Worm (Caenorhabditis elegans): ENCODE results near the gene zip-2.

Gene zip-2

DNA sequence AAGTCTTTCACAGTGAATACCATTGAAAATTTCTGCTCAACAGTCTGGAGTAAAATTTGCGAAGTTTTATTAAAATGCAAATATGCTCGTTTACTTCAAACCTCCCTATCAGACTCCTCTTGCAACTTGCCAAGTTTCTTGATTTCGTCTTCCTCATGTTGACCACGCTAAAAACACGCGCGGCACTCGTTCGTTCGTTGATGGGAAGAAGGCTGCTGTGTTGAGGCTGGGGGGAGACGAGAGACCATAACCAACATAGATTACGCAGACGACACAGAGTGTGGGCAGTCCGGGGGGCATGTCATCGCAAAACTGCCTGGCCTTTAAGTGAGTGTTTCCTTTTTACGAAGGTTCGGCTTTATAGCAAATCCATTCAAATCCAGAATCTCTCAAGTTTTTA lies 11.2 kb downstream of the zip-2 start (continued):
- TF ChIP-seq dpl-1 (GFP tag; optimal IDR thresholded peaks at IDR 0.05) (peak; percentile 15), Y105C5A.15 (GFP tag; IDR thresholded peaks at IDR 0.05) (no peak), mes-2 (tag; optimal IDR thresholded peaks at IDR 0.05; ENCODE audit: poor library complexity, severe bottlenecking) (peak; percentile 27), aha-1 (tag) (peak; percentile 40), nhr-6 (tag; optimal IDR thresholded peaks at IDR 0.05) (no peak), mdl-1 (tag; optimal IDR thresholded peaks at IDR 0.05) (peak in 1 of 2 experiments; percentile 56), snpc-1.2 (GFP tag; IDR thresholded peaks at IDR 0.05) (no peak), zfp-3 (GFP tag; conservative IDR thresholded peaks at IDR 0.05) (no peak), rbr-2 (tag; optimal IDR thresholded peaks at IDR 0.05) (no peak), ama-1 (optimal IDR thresholded peaks at IDR 0.05) (no peak), sdz-12 (GFP tag; optimal IDR thresholded peaks at IDR 0.05) (no peak), pha-4 (GFP tag; IDR thresholded peaks at IDR 0.05) (no peak), pha-4 (tag; optimal IDR thresholded peaks at IDR 0.05) (no peak), gei-8 (GFP tag; optimal IDR thresholded peaks at IDR 0.05) (no peak), nhr-48 (tag; optimal IDR thresholded peaks at IDR 0.05) (peak; percentile 18), arid-1 (GFP tag; conservative IDR thresholded peaks at IDR 0.05) (no peak), dmd-6 (GFP tag; IDR thresholded peaks at IDR 0.05) (peak; percentile 53), dve-1 (tag; optimal IDR thresholded peaks at IDR 0.05; ENCODE audit: insufficient read depth) (no peak), tra-1 (GFP tag; IDR thresholded peaks at IDR 0.05) (no peak)

DNA sequence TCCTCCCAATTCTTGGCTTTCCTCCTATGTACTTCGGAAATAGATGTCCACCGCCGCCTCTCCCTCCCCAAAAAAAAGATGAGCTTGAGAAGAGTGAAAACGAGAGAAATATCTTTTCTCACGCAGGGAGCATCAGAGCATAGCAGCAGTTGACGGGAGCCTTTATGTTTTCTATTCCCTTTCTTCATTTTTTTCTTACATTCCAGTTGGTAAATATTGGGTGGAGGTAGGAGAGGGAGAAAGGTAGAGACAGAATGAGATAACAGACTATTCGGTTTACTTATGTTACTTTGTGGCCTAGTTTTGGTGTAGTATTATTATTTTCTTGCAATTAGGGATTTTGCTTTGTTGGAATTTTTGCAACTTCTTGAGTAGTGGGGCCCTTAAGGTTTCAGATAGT lies 11.8 kb downstream of the zip-2 start:
- no peak for TF ChIP-seq ceh-82 (tag; optimal IDR thresholded peaks at IDR 0.05)
- no peak for TF ChIP-seq arid-1 (GFP tag; conservative IDR thresholded peaks at IDR 0.05)
- TF ChIP-seq daf-16 (GFP tag; optimal IDR thresholded peaks at IDR 0.05) = no peak
- peak; percentile 17 for TF ChIP-seq daf-16 (tag; optimal IDR thresholded peaks at IDR 0.05)
- no peak for TF ChIP-seq zip-11 (GFP tag; IDR thresholded peaks at IDR 0.05)
- no peak for TF ChIP-seq tag-97 (GFP tag; IDR thresholded peaks at IDR 0.05)
- TF ChIP-seq snpc-1.2 (GFP tag; IDR thresholded peaks at IDR 0.05) = no peak
- TF ChIP-seq unc-62 (GFP tag; optimal IDR thresholded peaks at IDR 0.05 in 1 of 2) = peak in 1 of 2 experiments; percentile 43
- no peak for TF ChIP-seq unc-62 (tag; optimal IDR thresholded peaks at IDR 0.05)
- TF ChIP-seq ztf-7 (tag; optimal IDR thresholded peaks at IDR 0.05) = no peak

DNA sequence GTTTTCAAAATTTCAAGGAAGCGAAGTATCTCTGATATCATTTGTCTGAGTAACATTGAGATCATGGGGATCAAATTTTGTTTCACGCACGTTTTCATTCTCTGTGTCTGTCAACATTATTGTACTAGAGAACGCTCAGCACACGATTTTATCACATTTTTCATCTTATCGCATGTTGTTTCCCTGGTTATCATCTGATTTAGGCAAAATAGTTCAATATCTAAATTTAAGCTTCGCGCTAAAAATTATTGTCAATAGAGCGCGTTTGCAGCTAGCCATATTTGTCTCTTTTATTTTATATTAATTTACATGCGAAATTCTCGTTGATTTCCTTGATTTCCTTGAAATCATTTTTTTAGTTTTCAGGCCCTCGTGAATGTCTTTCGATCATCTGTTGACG lies 12.7 kb downstream of the zip-2 start, which contains the start of gene K02F3.2:
K02F3.2 (plus strand) TSS at position 357 of the 400 bp plus-strand sequence.
- no peak for TF ChIP-seq cey-2 (tag; optimal IDR thresholded peaks at IDR 0.05; ENCODE audit: borderline replicate concordance, insufficient read depth)
- TF ChIP-seq Y105C5A.15 (GFP tag; IDR thresholded peaks at IDR 0.05) = no peak
- no peak for TF ChIP-seq jun-1 (tag; optimal IDR thresholded peaks at IDR 0.05)
- no peak for TF ChIP-seq daf-16 (GFP tag; optimal IDR thresholded peaks at IDR 0.05)
- TF ChIP-seq daf-16 (tag; optimal IDR thresholded peaks at IDR 0.05) = peak; percentile 86
- peak; percentile 95 for TF ChIP-seq lin-38 (GFP tag; IDR thresholded peaks at IDR 0.05)
- TF ChIP-seq madf-9 (GFP tag; conservative IDR thresholded peaks at IDR 0.05) = no peak
- no peak for TF ChIP-seq ceh-62 (tag; optimal IDR thresholded peaks at IDR 0.05)
- TF ChIP-seq php-3 (GFP tag; IDR thresholded peaks at IDR 0.05) = no peak
- no peak for TF ChIP-seq pha-4 (GFP tag; IDR thresholded peaks at IDR 0.05)
- no peak for TF ChIP-seq pha-4 (tag; optimal IDR thresholded peaks at IDR 0.05)
- TF ChIP-seq F49E8.2 (tag; optimal IDR thresholded peaks at IDR 0.05; ENCODE audit: borderline replicate concordance) = no peak
- no peak for TF ChIP-seq F44E2.7 (GFP tag; IDR thresholded peaks at IDR 0.05)
- TF ChIP-seq dve-1 (tag; optimal IDR thresholded peaks at IDR 0.05; ENCODE audit: insufficient read depth) = peak; percentile 82
- TF ChIP-seq Y48G9A.11 (GFP tag; IDR thresholded peaks at IDR 0.05) = no peak
- no peak for TF ChIP-seq fos-1 (tag; optimal IDR thresholded peaks at IDR 0.05)
- TF ChIP-seq lin-39 (tag; optimal IDR thresholded peaks at IDR 0.05) = no peak
- TF ChIP-seq nhr-10 (tag; optimal IDR thresholded peaks at IDR 0.05) = no peak
- TF ChIP-seq hif-1 (tag; optimal IDR thresholded peaks at IDR 0.05) = peak in 1 of 2 experiments; percentile 47
- TF ChIP-seq dpl-1 (GFP tag; optimal IDR thresholded peaks at IDR 0.05) = peak; percentile 86
- no peak for TF ChIP-seq set-16 (GFP tag; IDR thresholded peaks at IDR 0.05)
- TF ChIP-seq ceh-82 (tag; optimal IDR thresholded peaks at IDR 0.05) = no peak
- TF ChIP-seq lim-7 (GFP tag; IDR thresholded peaks at IDR 0.05) = no peak
- TF ChIP-seq daf-12 (tag; optimal IDR thresholded peaks at IDR 0.05) = no peak
- peak; percentile 13 for TF ChIP-seq mes-2 (tag; optimal IDR thresholded peaks at IDR 0.05; ENCODE audit: poor library complexity, severe bottlenecking)
- no peak for TF ChIP-seq sdz-12 (GFP tag; optimal IDR thresholded peaks at IDR 0.05)
- peak; percentile 72 for TF ChIP-seq dmd-6 (GFP tag; IDR thresholded peaks at IDR 0.05)
- TF ChIP-seq nhr-48 (tag; optimal IDR thresholded peaks at IDR 0.05) = peak; percentile 53
- no peak for TF ChIP-seq ctbp-1 (GFP tag; IDR thresholded peaks at IDR 0.05)
- TF ChIP-seq hlh-11 (tag; optimal IDR thresholded peaks at IDR 0.05) = peak; percentile 82
- TF ChIP-seq nhr-42 (GFP tag; IDR thresholded peaks at IDR 0.05) = no peak
- peak; percentile 57 for TF ChIP-seq mxl-3 (GFP tag; optimal IDR thresholded peaks at IDR 0.05)

Data from whole organism, L4 larva.